Worm (Caenorhabditis elegans) whole organism, L4/young adult: Measurements from ENCODE around the gene jmjd-3.3.

Source experiments
- W03F9.2 ChIP-seq: fragments of 150-350 bp; optimal IDR thresholded peaks from 2 replicates; lab custom pipeline; 2014; ENCODE audit warnings: missing biosample characterization, missing genetic modification characterization
- him-1 ChIP-seq: sonication (generic microtip); optimal IDR thresholded peaks from 2 replicates; lab custom pipeline; 2016; ENCODE audit warnings: missing genotype, missing genetic modification reagents, missing genetic modification characterization, missing compliant biosample characterization

- TF ChIP-seq W03F9.2 (tag; lab: Kevin White, UChicago) (no peak), him-1 (tag; lab: Kevin White, UChicago) (no peak)
Observed at ce11 chrX:13451578-13451977, 15.4 kb downstream of the jmjd-3.3 start, which contains the start of gene F02D10.6.
